Worm (Caenorhabditis elegans) whole organism, late embryonic: ENCODE results near the gene erl-1.

Source experiments
- F13H6.1 ChIP-seq: sonication (generic microtip); optimal IDR thresholded peaks from 2 replicates; lab custom pipeline; 2016; ENCODE audit warnings: missing genetic modification characterization, missing compliant biosample characterization
- K09A11.1 ChIP-seq: sonication (generic microtip); optimal IDR thresholded peaks from 2 replicates; lab custom pipeline; 2017; ENCODE audit warnings: antibody characterized with exemption, mild to moderate bottlenecking, missing genetic modification characterization, missing compliant biosample characterization; ENCODE audit not compliant: insufficient read depth
- ceh-14 ChIP-seq: sonication (generic microtip); optimal IDR thresholded peaks from 2 replicates; lab custom pipeline; 2016; ENCODE audit warnings: missing genotype, missing genetic modification characterization, missing compliant biosample characterization
- hlh-13 ChIP-seq: fragments of 200-800 bp; sonication (Bioruptor generic); optimal IDR thresholded peaks from 2 replicates; lab custom pipeline; 2018; ENCODE audit warnings: mild to moderate bottlenecking, missing genetic modification characterization, missing compliant biosample characterization
- hlh-15 ChIP-seq: sonication (generic microtip); optimal IDR thresholded peaks from 2 replicates; lab custom pipeline; 2016; ENCODE audit warnings: missing genetic modification characterization, missing compliant biosample characterization
- lim-6 ChIP-seq: sonication (generic microtip); optimal IDR thresholded peaks from 2 replicates; lab custom pipeline; 2016; ENCODE audit warnings: missing genetic modification characterization, missing compliant biosample characterization
- pqm-1 ChIP-seq: sonication (generic microtip); optimal IDR thresholded peaks from 2 replicates; lab custom pipeline; 2016; ENCODE audit warnings: missing genetic modification characterization, missing compliant biosample characterization

DNA sequence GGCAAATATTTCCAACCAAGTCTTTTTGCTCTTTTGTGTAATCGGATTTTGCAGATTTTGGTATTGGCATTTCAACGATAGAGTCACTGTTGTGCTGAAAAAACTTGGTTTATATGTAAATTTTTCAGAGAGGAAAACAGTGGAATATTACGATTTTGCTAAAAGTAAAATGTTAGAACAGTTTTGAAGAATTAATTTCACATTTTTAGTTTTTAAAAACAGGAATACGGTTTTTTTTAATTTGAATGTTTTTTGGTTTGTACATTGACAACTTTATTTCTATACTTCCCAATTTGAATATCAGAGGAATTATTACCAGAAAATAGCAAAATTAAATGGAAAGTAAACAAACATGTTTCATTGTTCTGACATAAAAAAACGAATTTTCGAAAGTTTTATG is 35.1 kb upstream of the erl-1 start, which contains the start of gene dnj-26:
- TF ChIP-seq K09A11.1 (no peak), pqm-1 (tag; lab: Kevin White, UChicago) (no peak), ceh-14 (tag; lab: Kevin White, UChicago) (no peak), lim-6 (tag; lab: Kevin White, UChicago) (no peak), hlh-15 (no peak), F13H6.1 (no peak), hlh-13 (GFP tag; lab: Kevin White, UChicago) (no peak)
